Fruit fly (Drosophila melanogaster) whole organism, adult: ENCODE data around the gene CG42740.

Experiments
- CG11617 ChIP-seq: fragments of 200-800 bp; sonication (Bioruptor generic); optimal IDR thresholded peaks from 2 replicates; lab custom pipeline; 2017; ENCODE audit warnings: mild to moderate bottlenecking, missing biosample characterization, missing genetic modification reagents, missing genetic modification characterization
- CG14711 ChIP-seq: fragments of 200-800 bp; sonication (Bioruptor generic); optimal IDR thresholded peaks from 2 replicates; lab custom pipeline; 2018; ENCODE audit warnings: missing biosample characterization, mild to moderate bottlenecking, missing genetic modification characterization, moderate library complexity
- CG33017 ChIP-seq: fragments of 200-800 bp; sonication (Bioruptor generic); optimal IDR thresholded peaks from 2 replicates; lab custom pipeline; 2018; ENCODE audit warnings: missing biosample characterization, mild to moderate bottlenecking, missing genetic modification characterization, moderate library complexity
- CG7045 ChIP-seq: fragments of 200-800 bp; sonication (Bioruptor generic); optimal IDR thresholded peaks from 2 replicates; lab custom pipeline; 2017; ENCODE audit warnings: missing biosample characterization, mild to moderate bottlenecking, missing genetic modification characterization
- CG7101 ChIP-seq: fragments of 200-800 bp; sonication (Bioruptor generic); optimal IDR thresholded peaks from 2 replicates; lab custom pipeline; 2018; ENCODE audit warnings: missing biosample characterization, mild to moderate bottlenecking, missing genetic modification characterization, moderate library complexity
- Clk ChIP-seq: fragments of 200-800 bp; sonication (Bioruptor generic); optimal IDR thresholded peaks from 2 replicates; lab custom pipeline; 2017; ENCODE audit warnings: missing biosample characterization, missing genetic modification characterization
- Hr96 ChIP-seq: fragments of 200-800 bp; sonication (Bioruptor generic); optimal IDR thresholded peaks from 2 replicates; lab custom pipeline; 2016; ENCODE audit warnings: missing biosample characterization, missing genetic modification characterization
- bab1 ChIP-seq: fragments of 200-800 bp; sonication (Bioruptor generic); optimal IDR thresholded peaks from 3 replicates; lab custom pipeline; 2019; ENCODE audit warnings: missing biosample characterization, mild to moderate bottlenecking, missing genetic modification characterization, moderate library complexity
- cic ChIP-seq: fragments of 200-800 bp; sonication (Bioruptor generic); optimal IDR thresholded peaks from 2 replicates; lab custom pipeline; 2017; ENCODE audit warnings: missing biosample characterization, mild to moderate bottlenecking, missing genetic modification characterization, moderate library complexity
- kay ChIP-seq: fragments of 200-800 bp; sonication (Bioruptor generic); peaks from one replicate; lab custom pipeline; 2016; ENCODE audit warnings: missing biosample characterization, missing genetic modification characterization, borderline replicate concordance
- ovo ChIP-seq: fragments of 200-800 bp; sonication (Bioruptor generic); optimal IDR thresholded peaks from 2 replicates; lab custom pipeline; 2016; ENCODE audit warnings: missing biosample characterization, missing genetic modification characterization
- tj ChIP-seq: fragments of 200-800 bp; sonication (Bioruptor generic); optimal IDR thresholded peaks from 3 replicates; lab custom pipeline; 2017; ENCODE audit warnings: missing biosample characterization, mild to moderate bottlenecking, missing genetic modification characterization, moderate library complexity

dm6 chr3R:30426626-30427025, 3.9 kb upstream of the CG42740 start:
- TF ChIP-seq kay (GFP tag; lab: Kevin White, UChicago): no peak
- TF ChIP-seq cic (GFP tag; lab: Kevin White, UChicago): no peak
- TF ChIP-seq Hr96 (GFP tag; lab: Kevin White, UChicago): no peak
- no peak for TF ChIP-seq CG7045
- no peak for TF ChIP-seq CG14711 (tag; lab: Kevin White, UChicago)
- no peak for TF ChIP-seq CG33017
- TF ChIP-seq tj (GFP tag; lab: Kevin White, UChicago): no peak
- no peak for TF ChIP-seq Clk
- no peak for TF ChIP-seq bab1 (GFP tag; lab: Kevin White, UChicago)
- no peak for TF ChIP-seq ovo (GFP tag; lab: Kevin White, UChicago)
- TF ChIP-seq CG7101: no peak
- no peak for TF ChIP-seq CG11617 (GFP tag; lab: Kevin White, UChicago)
